Fruit fly (Drosophila melanogaster) S2 (cell line): Measurements from ENCODE around the gene Muc68Ca.

Experiments
- CG8478 ChIP-seq: fragments of >200 bp; optimal IDR thresholded peaks from 2 replicates; lab custom pipeline; 2018
- CTCF ChIP-seq, 2 experiments: fragments of >200 bp; optimal IDR thresholded peaks; 2 replicates each; lab custom pipeline; 2018

DNA sequence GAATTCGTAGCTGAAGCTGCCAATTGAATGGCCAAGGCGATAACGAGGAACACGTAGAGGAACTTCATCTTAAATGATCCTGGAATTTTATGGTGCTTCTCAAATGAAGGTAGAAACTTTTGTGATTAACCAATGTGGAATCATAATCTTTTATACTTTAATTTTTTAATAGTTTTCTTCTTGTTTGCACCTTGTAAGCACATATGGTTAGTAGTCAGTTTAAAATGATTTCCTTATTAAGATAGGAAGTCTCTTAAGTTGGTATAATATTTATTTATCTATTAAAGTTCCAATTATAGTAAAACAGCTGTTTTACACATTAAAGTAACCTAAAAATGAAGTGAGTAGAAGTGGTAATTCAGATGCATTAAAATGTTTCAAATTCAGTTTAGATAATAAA is 39.0 kb downstream of the Muc68Ca start, which contains the start of gene CG43391:
- no peak for TF ChIP-seq CTCF (optimal IDR thresholded peaks at IDR 0.05; lab: Kevin White, UChicago)
- TF ChIP-seq CG8478 (lab: Kevin White, UChicago) = no peak
